Fruit fly (Drosophila melanogaster): Measurements from ENCODE around the gene Cpr67Fa1.

Cpr67Fa1 gene

DNA sequence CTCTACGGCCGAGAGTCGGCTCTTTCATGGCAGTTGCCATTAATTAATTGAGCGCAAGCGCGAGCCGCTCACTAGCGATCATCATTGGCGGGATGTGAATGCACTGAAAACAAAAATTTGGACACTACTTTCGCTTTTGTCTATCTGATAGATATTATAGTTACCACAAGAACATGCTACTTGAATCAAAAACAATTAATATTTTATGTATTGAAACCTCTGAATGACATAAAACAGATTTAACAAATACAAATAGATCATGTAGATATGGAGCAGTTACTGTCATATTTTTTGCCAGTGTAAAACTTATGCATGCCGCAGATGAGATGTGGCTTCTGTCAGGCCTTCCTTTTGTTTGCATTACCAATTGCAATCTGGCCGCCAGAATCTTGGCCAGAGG, 38.2 kb downstream of the Cpr67Fa1 start (continued):
- TF ChIP-seq pdm3 (GFP tag; optimal IDR thresholded peaks at IDR 0.05) = peak; percentile 48
- TF ChIP-seq CG34406 (GFP tag; optimal IDR thresholded peaks at IDR 0.05) = peak; percentile 62
- peak; percentile 92 for TF ChIP-seq Eip78C (GFP tag)
- TF ChIP-seq Hr39 (GFP tag; optimal IDR thresholded peaks at IDR 0.05) = no peak
- peak; percentile 30 for TF ChIP-seq CG1621 (tag; optimal IDR thresholded peaks at IDR 0.05)
- peak; percentile 51 for TF ChIP-seq CG6792 (GFP tag; optimal IDR thresholded peaks at IDR 0.05)
- TF ChIP-seq Eip75B (GFP tag; optimal IDR thresholded peaks at IDR 0.05) = peak; percentile 53
- TF ChIP-seq svp (GFP tag) = peak; percentile 65

DNA sequence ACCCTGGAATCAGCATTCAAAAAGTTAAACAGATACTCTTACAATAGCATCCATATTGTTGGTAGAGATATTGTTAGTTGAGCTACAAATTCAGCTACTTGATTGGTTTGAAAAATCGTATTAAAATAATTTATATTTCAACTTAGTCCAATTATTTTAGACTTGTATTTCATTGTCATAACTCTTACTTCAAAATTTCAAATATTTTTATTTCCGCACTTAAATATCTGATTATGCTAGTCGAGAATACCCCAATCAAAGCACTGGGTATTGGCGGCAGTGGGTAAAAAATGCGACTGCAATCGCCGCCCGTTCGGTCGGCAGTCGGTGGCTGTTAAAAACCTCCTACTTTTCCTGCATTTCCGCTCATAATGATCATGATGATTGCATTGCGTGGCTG, 39.0 kb downstream of the Cpr67Fa1 start:
- TF ChIP-seq Ets96B (tag; optimal IDR thresholded peaks at IDR 0.05) (peak; percentile 89), CG6808 (GFP tag; optimal IDR thresholded peaks at IDR 0.05) (no peak), cyc (GFP tag; optimal IDR thresholded peaks at IDR 0.05) (peak; percentile 89), Eip75B (GFP tag; optimal IDR thresholded peaks at IDR 0.05) (peak; percentile 86), CG31627 (GFP tag; optimal IDR thresholded peaks at IDR 0.05) (peak; percentile 8), Smox (GFP tag; optimal IDR thresholded peaks at IDR 0.05) (peak; percentile 35), eg (GFP tag; IDR thresholded peaks at IDR 0.05) (peak; percentile 66), CG32006 (GFP tag; optimal IDR thresholded peaks at IDR 0.05) (peak; percentile 68), Lpt (GFP tag; optimal IDR thresholded peaks at IDR 0.05) (peak; percentile 91), CG11902 (GFP tag; optimal IDR thresholded peaks at IDR 0.05) (peak; percentile 80), Sox14 (GFP tag; optimal IDR thresholded peaks at IDR 0.05) (no peak), lz (GFP tag; optimal IDR thresholded peaks at IDR 0.05) (peak; percentile 33), fkh (GFP tag; optimal IDR thresholded peaks at IDR 0.05) (no peak), fd85E (GFP tag; optimal IDR thresholded peaks at IDR 0.05) (peak; percentile 62), Hr38 (GFP tag; optimal IDR thresholded peaks at IDR 0.05) (no peak), CG34406 (GFP tag; optimal IDR thresholded peaks at IDR 0.05) (no peak), CG9139 (GFP tag; optimal IDR thresholded peaks at IDR 0.05) (peak; percentile 5), CG4318 (GFP tag; optimal IDR thresholded peaks at IDR 0.05) (peak; percentile 46), salr (GFP tag; optimal IDR thresholded peaks at IDR 0.05) (peak in 1 of 2 experiments; percentile 60), topi (GFP tag; optimal IDR thresholded peaks at IDR 0.05) (peak; percentile 90), CG6163 (GFP tag; IDR thresholded peaks at IDR 0.05) (peak; percentile 87), ss (GFP tag; optimal IDR thresholded peaks at IDR 0.05) (peak; percentile 23 to 35), CG11762 (GFP tag; optimal IDR thresholded peaks at IDR 0.05; ENCODE audit: insufficient read depth) (peak; percentile 90), OdsH (GFP tag; optimal IDR thresholded peaks at IDR 0.05) (peak; percentile 36), CG8319 (GFP tag; optimal IDR thresholded peaks at IDR 0.05) (peak; percentile 87), Sox102F (GFP tag; optimal IDR thresholded peaks at IDR 0.05) (no peak), CG15336 (GFP tag; IDR thresholded peaks at IDR 0.05) (peak; percentile 56), CG16779 (tag; optimal IDR thresholded peaks at IDR 0.05) (peak; percentile 73), Blimp-1 (GFP tag; optimal IDR thresholded peaks at IDR 0.05) (no peak), CG10669 (GFP tag; optimal IDR thresholded peaks at IDR 0.05) (peak; percentile 95), CG6792 (GFP tag; optimal IDR thresholded peaks at IDR 0.05) (peak; percentile 41), spab (GFP tag; optimal IDR thresholded peaks at IDR 0.05) (peak; percentile 97), CG10631 (GFP tag; optimal IDR thresholded peaks at IDR 0.05) (peak; percentile 55), CG11294 (GFP tag; IDR thresholded peaks at IDR 0.05) (0 out of 2 replicates have a peak, but pooled peaks have one; percentile 12), CG6276 (GFP tag; optimal IDR thresholded peaks at IDR 0.05) (no peak), Hr39 (GFP tag; optimal IDR thresholded peaks at IDR 0.05) (no peak), achi (GFP tag; optimal IDR thresholded peaks at IDR 0.05) (peak; percentile 43), svp (GFP tag) (peak; percentile 78), esn (GFP tag; optimal IDR thresholded peaks at IDR 0.05) (peak; percentile 64), Gug (GFP tag; IDR thresholded peaks at IDR 0.05) (peak; percentile 78), Hr4 (GFP tag; optimal IDR thresholded peaks at IDR 0.05) (peak; percentile 53), CG6854 (GFP tag; optimal IDR thresholded peaks at IDR 0.05) (peak; percentile 75), dac (GFP tag; optimal IDR thresholded peaks at IDR 0.05) (no peak), Eip78C (GFP tag) (peak; percentile 88), CG3032 (tag; optimal IDR thresholded peaks at IDR 0.05) (peak; percentile 90), Sox15 (GFP tag; optimal IDR thresholded peaks at IDR 0.05) (peak; percentile 23), dsx (GFP tag; optimal IDR thresholded peaks at IDR 0.05; ENCODE audit: poor library complexity, severe bottlenecking) (peak; percentile 4)

Measured in whole organism, prepupa.